Worm (Caenorhabditis elegans): ENCODE results near the gene hex-5.

DNA sequence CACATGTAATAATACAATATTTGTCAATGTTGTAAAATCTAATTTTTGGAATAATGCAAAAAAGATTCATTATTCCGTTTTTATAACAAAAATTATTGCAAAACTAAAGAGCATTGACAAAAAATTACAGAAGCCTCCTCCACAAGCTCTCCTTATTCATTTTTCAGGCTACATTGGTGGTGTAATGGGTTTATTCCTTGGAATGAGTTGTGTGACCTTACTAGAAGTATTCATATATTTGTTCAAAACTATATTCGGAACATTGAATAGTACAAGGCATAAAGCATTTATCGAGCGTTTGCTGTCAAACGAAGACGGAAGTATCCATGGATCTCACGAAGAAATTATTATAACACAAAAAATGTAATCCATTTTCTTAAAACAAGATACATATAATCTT, 53.2 kb downstream of the hex-5 start:
- no peak for TF ChIP-seq ztf-23 (GFP tag; IDR thresholded peaks at IDR 0.05)
- TF ChIP-seq ztf-29 (GFP tag; IDR thresholded peaks at IDR 0.05), result no peak
- TF ChIP-seq med-1 (GFP tag; optimal IDR thresholded peaks at IDR 0.05; ENCODE audit: insufficient read depth), result no peak

Measured in whole organism, midembryonic.